Worm (Caenorhabditis elegans): ENCODE data around the gene Y25C1A.14.

DNA sequence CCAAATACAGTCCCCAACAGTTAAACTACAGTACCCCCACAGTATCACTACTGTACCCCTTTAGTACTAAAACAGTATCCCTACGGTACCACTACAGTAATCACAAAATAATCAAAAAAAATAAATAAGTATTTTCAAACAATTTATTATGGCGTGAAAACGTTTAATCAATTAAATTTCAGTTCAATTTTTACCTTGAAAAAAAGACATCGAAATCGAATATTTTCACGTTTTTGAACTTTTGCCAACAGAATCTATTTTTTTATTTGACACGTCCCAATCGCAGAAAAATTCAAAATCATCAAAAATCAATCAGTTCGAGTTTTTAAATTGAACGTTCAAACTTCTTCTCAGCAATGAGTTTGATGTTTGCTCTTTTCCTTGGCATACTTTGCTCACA, 17.2 kb upstream of the Y25C1A.14 start, which contains the start of gene clec-123:
- no peak for TF ChIP-seq ama-1 (optimal IDR thresholded peaks at IDR 0.05)
- no peak for TF ChIP-seq ama-1 (GFP tag; optimal IDR thresholded peaks at IDR 0.05)
- TF ChIP-seq F49E8.2 (tag; optimal IDR thresholded peaks at IDR 0.05; ENCODE audit: insufficient read depth), result no peak
- no peak for TF ChIP-seq atf-7 (tag; optimal IDR thresholded peaks at IDR 0.05)
- no peak for TF ChIP-seq lag-1 (GFP tag; IDR thresholded peaks at IDR 0.05)
- TF ChIP-seq nfyb-1 (GFP tag; IDR thresholded peaks at IDR 0.05), result no peak
- no peak for TF ChIP-seq B0261.1 (tag; optimal IDR thresholded peaks at IDR 0.05)
- TF ChIP-seq hmg-20 (GFP tag; IDR thresholded peaks at IDR 0.05), result no peak
- no peak for TF ChIP-seq Y56A3A.18 (GFP tag; IDR thresholded peaks at IDR 0.05)
- no peak for TF ChIP-seq ets-4 (GFP tag; optimal IDR thresholded peaks at IDR 0.05)
- TF ChIP-seq hmg-1.2 (GFP tag; IDR thresholded peaks at IDR 0.05), result no peak
- TF ChIP-seq nhr-179 (tag; optimal IDR thresholded peaks at IDR 0.05), result no peak
- no peak for TF ChIP-seq pha-4 (tag; optimal IDR thresholded peaks at IDR 0.05)
- no peak for TF ChIP-seq snpc-3.4 (tag; optimal IDR thresholded peaks at IDR 0.05)
- no peak for TF ChIP-seq F55B11.4 (tag; optimal IDR thresholded peaks at IDR 0.05; ENCODE audit: borderline replicate concordance, insufficient read depth)

Data from whole organism, young adult.